Worm (Caenorhabditis elegans): Measurements from ENCODE around the gene fut-3.

ce11 chrII:5642110-5642509, 17.5 kb downstream of the fut-3 start:
- no peak for TF ChIP-seq ama-1 (optimal IDR thresholded peaks at IDR 0.05)
- no peak for TF ChIP-seq flt-1 (GFP tag; IDR thresholded peaks at IDR 0.05)
- TF ChIP-seq aly-1 (tag; optimal IDR thresholded peaks at IDR 0.05), result no peak
- TF ChIP-seq hmg-4 (GFP tag; optimal IDR thresholded peaks at IDR 0.05), result no peak
- no peak for TF ChIP-seq ets-7 (tag; optimal IDR thresholded peaks at IDR 0.05)
- TF ChIP-seq sea-1 (GFP tag; conservative IDR thresholded peaks at IDR 0.05), result no peak
- no peak for TF ChIP-seq tra-4 (tag; optimal IDR thresholded peaks at IDR 0.05)
- TF ChIP-seq tbx-11 (GFP tag; IDR thresholded peaks at IDR 0.05), result no peak
